Worm (Caenorhabditis elegans) whole organism, early embryonic: Measurements from ENCODE around the gene F43E2.1.

Experiments used
- B0310.2 ChIP-seq: sonication (generic microtip); optimal IDR thresholded peaks from 2 replicates; lab custom pipeline; 2016; ENCODE audit warnings: mild to moderate bottlenecking, missing genetic modification characterization, missing compliant biosample characterization
- F13C5.2 ChIP-seq: sonication (generic microtip); optimal IDR thresholded peaks from 2 replicates; lab custom pipeline; 2017; ENCODE audit warnings: mild to moderate bottlenecking, missing genetic modification characterization, inconsistent platforms, missing compliant biosample characterization
- aly-1 ChIP-seq: sonication (generic microtip); optimal IDR thresholded peaks from 2 replicates; lab custom pipeline; 2016; ENCODE audit warnings: missing genetic modification characterization, missing compliant biosample characterization
- ama-1 ChIP-seq: fragments of 150-350 bp; optimal IDR thresholded peaks from 2 replicates; lab custom pipeline; 2014
- ceh-13 ChIP-seq: fragments of 200-800 bp; sonication (Bioruptor generic); optimal IDR thresholded peaks from 2 replicates; lab custom pipeline; 2018; ENCODE audit warnings: mild to moderate bottlenecking, missing genetic modification characterization, missing compliant biosample characterization
- ceh-36 ChIP-seq: sonication (generic microtip); optimal IDR thresholded peaks from 2 replicates; lab custom pipeline; 2016; ENCODE audit warnings: missing genetic modification characterization, inconsistent platforms, missing compliant biosample characterization
- ets-7 ChIP-seq: sonication (generic microtip); optimal IDR thresholded peaks from 2 replicates; lab custom pipeline; 2016; ENCODE audit warnings: missing genotype, missing genetic modification characterization, missing compliant biosample characterization
- flt-1 ChIP-seq: fragments of 200-800 bp; sonication (Bioruptor generic); IDR thresholded peaks from 2 replicates; pipeline ENCODE4 v1.3.6; 2022; ENCODE audit warnings: missing genetic modification characterization, missing compliant biosample characterization
- hmbx-1 ChIP-seq: sonication (generic microtip); optimal IDR thresholded peaks from 2 replicates; lab custom pipeline; 2016; ENCODE audit warnings: mild to moderate bottlenecking, missing genetic modification characterization, missing compliant biosample characterization
- hmg-4 ChIP-seq: fragments of 200-800 bp; sonication (Bioruptor generic); optimal IDR thresholded peaks from 2 replicates; lab custom pipeline; 2018; ENCODE audit warnings: mild to moderate bottlenecking, missing genetic modification characterization, missing compliant biosample characterization
- hnd-1 ChIP-seq: sonication (generic microtip); optimal IDR thresholded peaks from 2 replicates; lab custom pipeline; 2016; ENCODE audit warnings: missing genetic modification characterization, missing compliant biosample characterization
- pes-1 ChIP-seq: fragments of 200-800 bp; sonication (Bioruptor generic); IDR thresholded peaks from 2 replicates; pipeline ENCODE4 v1.3.6; 2022; ENCODE audit warnings: missing genetic modification reagents, missing genetic modification characterization, missing compliant biosample characterization
- scrt-1 ChIP-seq: fragments of 200-800 bp; sonication (Bioruptor generic); IDR thresholded peaks from 2 replicates; pipeline ENCODE4 v1.3.6; 2022; ENCODE audit warnings: missing genetic modification characterization, missing compliant biosample characterization
- sea-1 ChIP-seq: fragments of 200-800 bp; sonication (Bioruptor generic); conservative IDR thresholded peaks from 2 replicates; pipeline ENCODE4 v1.3.6; 2022; ENCODE audit warnings: missing genetic modification characterization, missing compliant biosample characterization
- tbx-11 ChIP-seq: fragments of 200-800 bp; sonication (Bioruptor generic); IDR thresholded peaks from 2 replicates; pipeline ENCODE4 v1.3.6; 2022; ENCODE audit warnings: missing genetic modification characterization, missing compliant biosample characterization
- tbx-37 ChIP-seq: fragments of 200-800 bp; sonication (Bioruptor generic); conservative IDR thresholded peaks from 2 replicates; pipeline ENCODE4 v1.3.6; 2022; ENCODE audit warnings: missing genetic modification reagents, missing genetic modification characterization, missing compliant biosample characterization
- tra-4 ChIP-seq: sonication (generic microtip); optimal IDR thresholded peaks from 2 replicates; lab custom pipeline; 2017; ENCODE audit warnings: missing genetic modification characterization, missing compliant biosample characterization

F43E2.1 gene

ce11 chrII:7379021-7379420 lies 3.9 kb downstream of the F43E2.1 start, which contains the start of gene C07D10.6:
Gene C07D10.6, plus strand, starts transcription at chrII:7379321.
- TF ChIP-seq ceh-36 (tag; lab: Kevin White, UChicago) (no peak), hmbx-1 (tag; lab: Kevin White, UChicago) (no peak), scrt-1 (GFP tag; lab: Robert Waterston, UW) (no peak)

ce11 chrII:7381142-7381611 lies 6.1 kb downstream of the F43E2.1 start, which contains the start of gene C07D10.5:
Gene C07D10.5, plus strand, starts transcription at chrII:7381561.
- TF ChIP-seq tra-4 (no peak), ama-1 (lab: Kevin White, UChicago) (no peak), ceh-13 (no peak), F13C5.2 (no peak), B0310.2 (tag; lab: Kevin White, UChicago) (no peak), pes-1 (GFP tag; lab: Robert Waterston, UW) (no peak), ceh-36 (tag; lab: Kevin White, UChicago) (no peak), scrt-1 (GFP tag; lab: Robert Waterston, UW) (no peak), tbx-11 (no peak), hnd-1 (tag; lab: Kevin White, UChicago) (no peak), flt-1 (no peak), hmbx-1 (tag; lab: Kevin White, UChicago) (no peak), ets-7 (tag; lab: Kevin White, UChicago) (no peak), aly-1 (tag; lab: Kevin White, UChicago) (no peak), tbx-37 (GFP tag; lab: Robert Waterston, UW) (no peak)

ce11 chrII:7381947-7382346 lies 6.9 kb downstream of the F43E2.1 start:
- no peak for TF ChIP-seq tra-4
- no peak for TF ChIP-seq sea-1 (GFP tag; lab: Robert Waterston, UW)
- no peak for TF ChIP-seq flt-1
- TF ChIP-seq hmg-4 (GFP tag; lab: Kevin White, UChicago) = no peak
- TF ChIP-seq aly-1 (tag; lab: Kevin White, UChicago) = no peak
- no peak for TF ChIP-seq F13C5.2

ce11 chrII:7385442-7385841 lies 10.4 kb downstream of the F43E2.1 start, which contains the start of gene sre-3:
Gene sre-3, plus strand, starts transcription at chrII:7385742.
- no peak for TF ChIP-seq hnd-1 (tag; lab: Kevin White, UChicago)
- no peak for TF ChIP-seq tbx-11
- no peak for TF ChIP-seq aly-1 (tag; lab: Kevin White, UChicago)
- no peak for TF ChIP-seq ama-1 (lab: Kevin White, UChicago)
- no peak for TF ChIP-seq hmg-4 (GFP tag; lab: Kevin White, UChicago)
- no peak for TF ChIP-seq scrt-1 (GFP tag; lab: Robert Waterston, UW)
- no peak for TF ChIP-seq pes-1 (GFP tag; lab: Robert Waterston, UW)
- no peak for TF ChIP-seq flt-1
- no peak for TF ChIP-seq tbx-37 (GFP tag; lab: Robert Waterston, UW)
- no peak for TF ChIP-seq ceh-36 (tag; lab: Kevin White, UChicago)
- no peak for TF ChIP-seq sea-1 (GFP tag; lab: Robert Waterston, UW)

ce11 chrII:7390335-7390734 lies 15.3 kb downstream of the F43E2.1 start:
- TF ChIP-seq B0310.2 (tag; lab: Kevin White, UChicago) (no peak), sea-1 (GFP tag; lab: Robert Waterston, UW) (no peak), tra-4 (no peak), tbx-11 (no peak), ceh-13 (no peak), hnd-1 (tag; lab: Kevin White, UChicago) (no peak), aly-1 (tag; lab: Kevin White, UChicago) (no peak), hmbx-1 (tag; lab: Kevin White, UChicago) (no peak), ets-7 (tag; lab: Kevin White, UChicago) (no peak), pes-1 (GFP tag; lab: Robert Waterston, UW) (no peak), scrt-1 (GFP tag; lab: Robert Waterston, UW) (no peak), ama-1 (lab: Kevin White, UChicago) (no peak), hmg-4 (GFP tag; lab: Kevin White, UChicago) (no peak), ceh-36 (tag; lab: Kevin White, UChicago) (no peak)

ce11 chrII:7392052-7392694 lies 17.1 kb downstream of the F43E2.1 start:
- TF ChIP-seq F13C5.2 = peak; percentile 50
- TF ChIP-seq tbx-37 (GFP tag; lab: Robert Waterston, UW) = no peak

- no peak for TF ChIP-seq tbx-37 (GFP tag; lab: Robert Waterston, UW)
- no peak for TF ChIP-seq flt-1
- TF ChIP-seq ets-7 (tag; lab: Kevin White, UChicago) = no peak
- no peak for TF ChIP-seq tbx-11
- TF ChIP-seq scrt-1 (GFP tag; lab: Robert Waterston, UW) = no peak
- TF ChIP-seq ceh-13 = no peak
- TF ChIP-seq ama-1 (lab: Kevin White, UChicago) = no peak
- no peak for TF ChIP-seq aly-1 (tag; lab: Kevin White, UChicago)
- TF ChIP-seq tra-4 = no peak
- TF ChIP-seq pes-1 (GFP tag; lab: Robert Waterston, UW) = no peak
- no peak for TF ChIP-seq F13C5.2
- TF ChIP-seq hmg-4 (GFP tag; lab: Kevin White, UChicago) = no peak
- TF ChIP-seq B0310.2 (tag; lab: Kevin White, UChicago) = no peak
- TF ChIP-seq ceh-36 (tag; lab: Kevin White, UChicago) = no peak
- TF ChIP-seq hmbx-1 (tag; lab: Kevin White, UChicago) = no peak
- TF ChIP-seq hnd-1 (tag; lab: Kevin White, UChicago) = no peak
- no peak for TF ChIP-seq sea-1 (GFP tag; lab: Robert Waterston, UW)
These were observed 18.3 kb downstream of the F43E2.1 start for ce11 chrII:7393393-7393792.
